Fruit fly (Drosophila melanogaster) whole organism, embryonic: ENCODE measurements around the gene CG16812.
A peak's percentile ranks its signal among the peaks of the same experiment; 100 is the strongest.

Experiments
- C15 ChIP-seq: fragments of 200-800 bp; sonication (Bioruptor generic); IDR thresholded peaks from 3 replicates; pipeline ENCODE4 v1.3.6; 2022; ENCODE audit warnings: missing biosample characterization, missing genetic modification characterization
- CG10979 ChIP-seq: fragments of 200-800 bp; sonication (Bioruptor generic); optimal IDR thresholded peaks from 2 replicates; lab custom pipeline; 2018; ENCODE audit warnings: missing biosample characterization, mild to moderate bottlenecking, missing genetic modification characterization, moderate library complexity
- CG11504 ChIP-seq: fragments of 200-800 bp; sonication (Bioruptor generic); optimal IDR thresholded peaks from 3 replicates; lab custom pipeline; 2019; ENCODE audit warnings: missing biosample characterization, mild to moderate bottlenecking, missing genetic modification characterization, moderate library complexity
- CG11696 ChIP-seq: fragments of 200-800 bp; sonication (Bioruptor generic); IDR thresholded peaks from 2 replicates; pipeline ENCODE4 v1.3.6; 2022; ENCODE audit warnings: missing biosample characterization, missing genetic modification characterization
- CG12391 ChIP-seq: fragments of 200-800 bp; sonication (Bioruptor generic); optimal IDR thresholded peaks from 3 replicates; lab custom pipeline; 2018; ENCODE audit warnings: missing biosample characterization, mild to moderate bottlenecking, missing genetic modification characterization, moderate library complexity
- CG12659 ChIP-seq: fragments of 200-800 bp; sonication (Bioruptor generic); optimal IDR thresholded peaks from 3 replicates; lab custom pipeline; 2017; ENCODE audit warnings: mild to moderate bottlenecking, missing biosample characterization, missing genetic modification reagents, missing genetic modification characterization
- CG12744 ChIP-seq: fragments of 200-800 bp; sonication (Bioruptor generic); optimal IDR thresholded peaks from 2 replicates; lab custom pipeline; 2016; ENCODE audit warnings: missing biosample characterization, missing genetic modification characterization
- CG13123 ChIP-seq: fragments of 200-800 bp; sonication (Bioruptor generic); optimal IDR thresholded peaks from 2 replicates; lab custom pipeline; 2016; ENCODE audit warnings: missing biosample characterization, missing genetic modification characterization
- CG17328 ChIP-seq: fragments of 200-800 bp; sonication (Bioruptor generic); IDR thresholded peaks from 2 replicates; pipeline ENCODE4 v1.3.6; 2022; ENCODE audit warnings: missing biosample characterization, missing genetic modification characterization
- CG1832 ChIP-seq: fragments of 200-800 bp; sonication (Bioruptor generic); optimal IDR thresholded peaks from 2 replicates; lab custom pipeline; 2017; ENCODE audit warnings: missing biosample characterization, mild to moderate bottlenecking, missing genetic modification characterization, inconsistent platforms
- CG18619 ChIP-seq: fragments of 200-800 bp; sonication (Bioruptor generic); optimal IDR thresholded peaks from 3 replicates; lab custom pipeline; 2017; ENCODE audit warnings: missing biosample characterization, mild to moderate bottlenecking, missing genetic modification characterization
- CG30020 ChIP-seq: fragments of 200-800 bp; optimal IDR thresholded peaks from 2 replicates; lab custom pipeline; 2019; ENCODE audit warnings: missing biosample characterization, mild to moderate bottlenecking, missing genetic modification characterization, moderate library complexity
- CG32532 ChIP-seq: fragments of 200-800 bp; sonication (Bioruptor generic); IDR thresholded peaks from 2 replicates; pipeline ENCODE4 v1.3.6; 2022; ENCODE audit warnings: missing biosample characterization, missing genetic modification characterization
- CG3281 ChIP-seq: fragments of 200-800 bp; sonication (Bioruptor generic); optimal IDR thresholded peaks from 3 replicates; lab custom pipeline; 2017; ENCODE audit warnings: missing biosample characterization, mild to moderate bottlenecking, missing genetic modification characterization
- CG4424 ChIP-seq: fragments of 200-800 bp; sonication (Bioruptor generic); optimal IDR thresholded peaks from 3 replicates; lab custom pipeline; 2016; ENCODE audit warnings: missing biosample characterization, missing genetic modification characterization
- CG4854 ChIP-seq: fragments of 200-800 bp; sonication (Bioruptor generic); optimal IDR thresholded peaks from 2 replicates; lab custom pipeline; 2016; ENCODE audit warnings: missing biosample characterization, missing genetic modification characterization, inconsistent platforms
- CG7745 ChIP-seq: fragments of 200-800 bp; sonication (Bioruptor generic); optimal IDR thresholded peaks from 2 replicates; lab custom pipeline; 2018; ENCODE audit warnings: missing biosample characterization, mild to moderate bottlenecking, missing genetic modification characterization, moderate library complexity
- CG9932 ChIP-seq: fragments of 200-800 bp; sonication (Bioruptor generic); IDR thresholded peaks from 2 replicates; pipeline ENCODE4 v1.3.6; 2022; ENCODE audit warnings: missing biosample characterization, missing genetic modification characterization
- Chrac-16 ChIP-seq: fragments of 200-800 bp; sonication (Bioruptor generic); optimal IDR thresholded peaks from 3 replicates; lab custom pipeline; 2016; ENCODE audit warnings: missing biosample characterization, missing genetic modification characterization
- Dll ChIP-seq: fragments of 200-800 bp; sonication (Bioruptor generic); IDR thresholded peaks from 4 replicates; pipeline ENCODE4 v1.3.6; 2022; ENCODE audit warnings: missing biosample characterization, missing genetic modification characterization; ENCODE audit not compliant: partially characterized antibody
- Dp ChIP-seq: fragments of 200-800 bp; sonication (Bioruptor generic); optimal IDR thresholded peaks from 2 replicates; lab custom pipeline; 2018; ENCODE audit warnings: missing biosample characterization, mild to moderate bottlenecking, missing genetic modification characterization, moderate library complexity
- Ets97D ChIP-seq: fragments of 200-800 bp; sonication (Bioruptor generic); optimal IDR thresholded peaks from 3 replicates; lab custom pipeline; 2016; ENCODE audit warnings: missing biosample characterization, missing genetic modification characterization
- Hmr ChIP-seq: fragments of 200-800 bp; sonication (Bioruptor generic); optimal IDR thresholded peaks from 3 replicates; lab custom pipeline; 2017; ENCODE audit warnings: mild to moderate bottlenecking, missing biosample characterization, missing genetic modification reagents, missing genetic modification characterization
- Hr39 ChIP-seq: fragments of >200 bp; optimal IDR thresholded peaks from 2 replicates; lab custom pipeline; 2017
- Nf-YB ChIP-seq: fragments of 200-800 bp; sonication (Bioruptor generic); optimal IDR thresholded peaks from 3 replicates; lab custom pipeline; 2019; ENCODE audit warnings: missing biosample characterization, mild to moderate bottlenecking, missing genetic modification characterization, moderate library complexity
- NfI ChIP-seq: fragments of 200-800 bp; sonication (Bioruptor generic); optimal IDR thresholded peaks from 3 replicates; lab custom pipeline; 2018; ENCODE audit warnings: missing biosample characterization, mild to moderate bottlenecking, missing genetic modification characterization, moderate library complexity
- Opbp ChIP-seq: fragments of 200-800 bp; sonication (Bioruptor generic); IDR thresholded peaks from 3 replicates; pipeline ENCODE4 v1.3.6; 2022; ENCODE audit warnings: missing biosample characterization, missing genetic modification characterization; ENCODE audit not compliant: partially characterized antibody
- Optix ChIP-seq: fragments of 200-800 bp; sonication (Bioruptor generic); IDR thresholded peaks from 3 replicates; pipeline ENCODE4 v1.3.6; 2022; ENCODE audit warnings: missing biosample characterization, missing genetic modification characterization
- Rx ChIP-seq: fragments of 200-800 bp; sonication (Bioruptor generic); IDR thresholded peaks from 2 replicates; pipeline ENCODE4 v1.3.6; 2022; ENCODE audit warnings: missing biosample characterization, missing genetic modification characterization
- Spps ChIP-seq: fragments of 200-800 bp; sonication (Bioruptor generic); optimal IDR thresholded peaks from 2 replicates; lab custom pipeline; 2018; ENCODE audit warnings: missing biosample characterization, mild to moderate bottlenecking, missing genetic modification characterization
- Stat92E ChIP-seq, 3 experiments: fragments of >200 bp in 2 of 3; fragments of 200-800 bp in 1 of 3; sonication (Bioruptor generic) in 1 of 3; optimal IDR thresholded peaks; 2 replicates each; lab custom pipeline; 2017 to 2019; ENCODE audit warnings: missing biosample characterization in 3 of 3, missing genetic modification characterization in 3 of 3, mild to moderate bottlenecking in 1 of 3, moderate library complexity in 1 of 3
- Trl ChIP-seq, 3 experiments: fragments of >200 bp in 2 of 3; fragments of 200-800 bp in 1 of 3; sonication (Bioruptor generic) in 1 of 3; optimal IDR thresholded peaks; 2 replicates in 1 of 3; 3 replicates in 2 of 3; lab custom pipeline; 2016 to 2017; ENCODE audit warnings: missing biosample characterization in 1 of 3, missing genetic modification characterization in 1 of 3
- Usf ChIP-seq: fragments of 200-800 bp; sonication (Bioruptor generic); optimal IDR thresholded peaks from 2 replicates; lab custom pipeline; 2017; ENCODE audit warnings: missing genotype, missing biosample characterization, missing genetic modification characterization
- Xbp1 ChIP-seq: fragments of 200-800 bp; sonication (Bioruptor generic); optimal IDR thresholded peaks from 3 replicates; lab custom pipeline; 2016; ENCODE audit warnings: missing biosample characterization, mild to moderate bottlenecking, missing genetic modification characterization
- abd-A ChIP-seq: fragments of 200-800 bp; sonication (Bioruptor generic); optimal IDR thresholded peaks from 3 replicates; lab custom pipeline; 2019; ENCODE audit warnings: missing biosample characterization, mild to moderate bottlenecking, missing genetic modification characterization, moderate library complexity
- bsh ChIP-seq, 2 experiments: fragments of 200-800 bp; sonication (Bioruptor generic); optimal IDR thresholded peaks; 2 replicates each; lab custom pipeline; 2017 to 2018; ENCODE audit warnings: mild to moderate bottlenecking in 2 of 2, missing biosample characterization in 2 of 2, missing genetic modification characterization in 2 of 2, moderate library complexity in 1 of 2
- en ChIP-seq: fragments of 200-800 bp; sonication (Bioruptor generic); optimal IDR thresholded peaks from 2 replicates; lab custom pipeline; 2016; ENCODE audit warnings: missing biosample characterization, missing genetic modification characterization
- fd96Cb ChIP-seq: fragments of 200-800 bp; sonication (Bioruptor generic); optimal IDR thresholded peaks from 2 replicates; lab custom pipeline; 2018; ENCODE audit warnings: missing biosample characterization, mild to moderate bottlenecking, missing genetic modification characterization, moderate library complexity
- lola ChIP-seq, 3 experiments: fragments of >200 bp in 2 of 3; fragments of 200-800 bp in 1 of 3; sonication (Bioruptor generic) in 1 of 3; optimal IDR thresholded peaks; 2 replicates each; lab custom pipeline; 2017 to 2019; ENCODE audit warnings: missing biosample characterization in 3 of 3, missing genetic modification characterization in 3 of 3, mild to moderate bottlenecking in 1 of 3, moderate library complexity in 1 of 3
- otp ChIP-seq: fragments of 200-800 bp; sonication (Bioruptor generic); IDR thresholded peaks from 3 replicates; pipeline ENCODE4, ENCODE4 v1.3.6; 2022; ENCODE audit warnings: missing biosample characterization, missing genetic modification characterization
- rib ChIP-seq: fragments of 200-800 bp; sonication (Bioruptor generic); IDR thresholded peaks from 2 replicates; pipeline ENCODE4 v1.3.6; 2022; ENCODE audit warnings: missing biosample characterization, missing genetic modification characterization
- row ChIP-seq: fragments of 200-800 bp; sonication (Bioruptor generic); IDR thresholded peaks from 3 replicates; pipeline ENCODE4 v1.3.6; 2022; ENCODE audit warnings: missing biosample characterization, missing genetic modification characterization
- sd ChIP-seq: fragments of 200-800 bp; sonication (Bioruptor generic); optimal IDR thresholded peaks from 3 replicates; lab custom pipeline; 2018; ENCODE audit warnings: missing biosample characterization, mild to moderate bottlenecking, missing genetic modification characterization, moderate library complexity
- shn ChIP-seq: fragments of 200-800 bp; sonication (Bioruptor generic); optimal IDR thresholded peaks from 3 replicates; lab custom pipeline; 2016; ENCODE audit warnings: missing biosample characterization, missing genetic modification characterization
- sima ChIP-seq: fragments of 200-800 bp; sonication (Bioruptor generic); optimal IDR thresholded peaks from 2 replicates; lab custom pipeline; 2016; ENCODE audit warnings: missing biosample characterization, missing genetic modification characterization
- sr ChIP-seq: fragments of 200-800 bp; sonication (Bioruptor generic); IDR thresholded peaks from 3 replicates; pipeline ENCODE4 v1.3.6; 2022; ENCODE audit warnings: missing biosample characterization, missing genetic modification characterization
- stwl ChIP-seq: fragments of 200-800 bp; sonication (Bioruptor generic); optimal IDR thresholded peaks from 3 replicates; lab custom pipeline; 2018; ENCODE audit warnings: missing biosample characterization, mild to moderate bottlenecking, missing genetic modification characterization, moderate library complexity
- zen2 ChIP-seq: fragments of 200-800 bp; sonication (Bioruptor generic); IDR thresholded peaks from 3 replicates; pipeline ENCODE4 v1.3.6; 2022; ENCODE audit warnings: missing biosample characterization, missing genetic modification characterization; ENCODE audit not compliant: partially characterized antibody

The CG16812 gene

dm6 chr2L:13219281-13220092 lies 2.9 kb upstream of the CG16812 start, which contains the start of the genes CG9426 and mRF1 (continued):
- no peak for TF ChIP-seq rib (GFP tag; lab: Robert Waterston, UW)
- TF ChIP-seq otp = no peak
- TF ChIP-seq CG30020 (tag; lab: Kevin White, UChicago) = peak; percentile 51
- no peak for TF ChIP-seq CG17328 (GFP tag; lab: Robert Waterston, UW)
- TF ChIP-seq Dll (GFP tag; lab: Robert Waterston, UW) = peak; percentile 94
- TF ChIP-seq CG18619 = no peak
- peak; percentile 63 for TF ChIP-seq CG12659
- TF ChIP-seq stwl (tag; lab: Kevin White, UChicago) = peak; percentile 73
- TF ChIP-seq Nf-YB (GFP tag; lab: Kevin White, UChicago) = peak; percentile 84
- TF ChIP-seq en = no peak
- peak; percentile 14 for TF ChIP-seq CG12744
- peak; percentile 95 for TF ChIP-seq zen2 (GFP tag; lab: Robert Waterston, UW)
- TF ChIP-seq CG4854 (GFP tag; lab: Kevin White, UChicago) = peak; percentile 22
- TF ChIP-seq Hr39 (lab: Kevin White, UChicago) = no peak
- TF ChIP-seq CG13123 (GFP tag; lab: Kevin White, UChicago) = no peak
- TF ChIP-seq sr (GFP tag; lab: Robert Waterston, UW) = peak; percentile 18; the same call in 1 of the 3 replicates
- no peak for TF ChIP-seq lola (GFP tag; optimal IDR thresholded peaks at IDR 0.05; lab: Kevin White, UChicago)
- TF ChIP-seq Usf (GFP tag; lab: Kevin White, UChicago) = no peak
- TF ChIP-seq CG3281 = peak; percentile 13
- TF ChIP-seq sima (GFP tag; lab: Kevin White, UChicago) = no peak
- peak; percentile 39; the same call in 1 of the 3 replicates for TF ChIP-seq row (GFP tag; lab: Robert Waterston, UW)
- no peak for TF ChIP-seq CG11696
- TF ChIP-seq Spps (tag; lab: Kevin White, UChicago) = no peak
- TF ChIP-seq fd96Cb = no peak
- TF ChIP-seq CG1832 (GFP tag; lab: Kevin White, UChicago) = no peak
- TF ChIP-seq Trl (optimal IDR thresholded peaks at IDR 0.05; lab: Kevin White, UChicago) = no peak
- TF ChIP-seq Trl (GFP tag; optimal IDR thresholded peaks at IDR 0.05; lab: Kevin White, UChicago) = peak; percentile 10
- peak; percentile 13 for TF ChIP-seq CG10979 (tag; lab: Kevin White, UChicago)
- TF ChIP-seq shn (GFP tag; lab: Kevin White, UChicago) = no peak
- no peak for TF ChIP-seq CG32532
- no peak for TF ChIP-seq CG7745 (tag; lab: Kevin White, UChicago)
- no peak for TF ChIP-seq abd-A (tag; lab: Kevin White, UChicago)
- no peak for TF ChIP-seq bsh (GFP tag; optimal IDR thresholded peaks at IDR 0.05; lab: Kevin White, UChicago)
- peak; percentile 63 for TF ChIP-seq Ets97D (GFP tag; lab: Kevin White, UChicago)
- TF ChIP-seq Opbp (GFP tag; lab: Robert Waterston, UW) = peak; percentile 97
- peak; percentile 63 for TF ChIP-seq CG11504
- TF ChIP-seq Hmr (GFP tag; lab: Kevin White, UChicago) = peak; percentile 3
- peak; percentile 66; the same call in 1 of the 2 replicates for TF ChIP-seq CG9932
- no peak for TF ChIP-seq NfI (GFP tag; lab: Kevin White, UChicago)
- TF ChIP-seq Optix (GFP tag; lab: Robert Waterston, UW) = no peak
- peak; percentile 24 for TF ChIP-seq Dp (GFP tag; lab: Kevin White, UChicago)
- TF ChIP-seq Xbp1 (GFP tag; lab: Kevin White, UChicago) = peak; percentile 34
- no peak for TF ChIP-seq Chrac-16 (GFP tag; lab: Kevin White, UChicago)
- TF ChIP-seq sd (tag; lab: Kevin White, UChicago) = peak; percentile 37
- TF ChIP-seq Rx (GFP tag; lab: Robert Waterston, UW) = no peak
- peak; percentile 50 for TF ChIP-seq CG12391 (tag; lab: Kevin White, UChicago)
- TF ChIP-seq CG4424 = no peak
- no peak for TF ChIP-seq C15 (GFP tag; lab: Robert Waterston, UW)
- TF ChIP-seq Stat92E (GFP tag; optimal IDR thresholded peaks at IDR 0.05; lab: Kevin White, UChicago) = peak in 1 of 3 experiments; percentile 34
